Worm (Caenorhabditis elegans) whole organism, L3 larva: Measurements from ENCODE around the gene ife-3.

Experiments used
- ama-1 ChIP-seq: fragments of 150-350 bp; optimal IDR thresholded peaks from 2 replicates; lab custom pipeline; 2018
- ceh-9 ChIP-seq: sonication (generic microtip); optimal IDR thresholded peaks from 2 replicates; lab custom pipeline; 2018; ENCODE audit warnings: missing biosample characterization, missing genetic modification characterization
- egl-5 ChIP-seq: fragments of 150-350 bp; optimal IDR thresholded peaks from 2 replicates; lab custom pipeline; 2017; ENCODE audit warnings: missing biosample characterization, missing genetic modification reagents, missing genetic modification characterization, inconsistent platforms
- eor-1 ChIP-seq, 2 experiments: fragments of 150-350 bp; optimal IDR thresholded peaks; 2 replicates each; lab custom pipeline; 2014 to 2018; ENCODE audit warnings: missing biosample characterization in 2 of 2, missing genetic modification characterization in 2 of 2
- pqm-1 ChIP-seq: fragments of 150-350 bp; optimal IDR thresholded peaks from 2 replicates; lab custom pipeline; 2017; ENCODE audit warnings: missing biosample characterization, missing genetic modification characterization, inconsistent platforms

The ife-3 gene

DNA sequence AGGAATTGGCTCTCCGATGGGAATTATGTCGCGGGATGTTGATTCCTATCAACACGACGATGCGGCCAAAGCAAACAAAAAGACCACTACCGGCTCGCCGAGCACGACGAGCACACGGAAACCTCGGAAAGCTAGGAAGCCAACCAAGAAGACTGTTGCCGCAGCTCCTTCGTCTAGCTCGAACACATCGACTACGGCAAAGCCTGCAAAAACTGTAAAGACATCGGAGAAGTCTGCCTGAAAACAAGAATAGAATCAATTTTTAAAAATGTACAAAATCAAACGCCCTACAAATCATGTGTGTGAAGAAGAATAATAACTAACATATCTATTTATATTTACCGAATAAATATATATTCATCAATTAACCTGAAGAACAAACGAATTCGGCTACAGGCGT lies 1.4 kb downstream of the ife-3 start:
- TF ChIP-seq egl-5 (tag; lab: Kevin White, UChicago) (no peak), ama-1 (lab: Kevin White, UChicago) (peak; percentile 63)

ce11 chrV:1335-1734 lies 6.3 kb downstream of the ife-3 start, which contains the start of gene idpp-2:
TSS of gene idpp-2 (plus strand) at chrV:1635.
- TF ChIP-seq eor-1 (tag; optimal IDR thresholded peaks at IDR 0.05; lab: Kevin White, UChicago) (no peak), ceh-9 (tag; lab: Kevin White, UChicago) (no peak), pqm-1 (tag; lab: Kevin White, UChicago) (no peak)
